Worm (Caenorhabditis elegans) whole organism, early embryonic: ENCODE data around the gene dab-1.

Experiments
- ama-1 ChIP-seq: fragments of 150-350 bp; optimal IDR thresholded peaks from 2 replicates; lab custom pipeline; 2014
- flt-1 ChIP-seq: fragments of 200-800 bp; sonication (Bioruptor generic); IDR thresholded peaks from 2 replicates; pipeline ENCODE4 v1.3.6; 2022; ENCODE audit warnings: missing genetic modification characterization, missing compliant biosample characterization

DNA sequence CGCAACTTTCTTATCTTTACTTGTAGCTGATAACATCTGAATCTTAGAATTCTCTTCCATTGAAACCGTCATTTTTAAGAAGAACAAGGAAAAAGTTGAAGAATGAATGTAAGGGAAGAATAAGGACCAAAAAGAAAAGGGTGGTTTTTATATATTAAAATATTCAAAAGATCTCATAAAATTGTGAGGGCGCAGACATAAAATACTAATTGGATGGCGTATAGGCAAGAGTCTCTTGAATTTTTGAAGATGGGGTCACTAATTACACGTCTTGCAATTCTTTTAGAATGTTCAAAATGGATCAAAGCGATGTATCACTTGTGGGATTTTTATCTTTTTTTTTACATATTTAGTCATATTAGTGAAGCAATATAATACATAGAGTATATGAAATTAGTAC, 9.5 kb upstream of the dab-1 start, which contains the start of gene twk-3:
- TF ChIP-seq ama-1 (lab: Kevin White, UChicago) (no peak), flt-1 (GFP tag; lab: Robert Waterston, UW) (no peak)
